Worm (Caenorhabditis elegans): Measurements from ENCODE around the gene spsb-1.

Gene spsb-1

ce11 chrII:15232705-15233104 is 36.2 kb downstream of the spsb-1 start, which contains the start of gene Y46E12BL.2:
Y46E12BL.2 (plus strand) TSS chrII:15232947.
- TF ChIP-seq tbx-11 (GFP tag; IDR thresholded peaks at IDR 0.05) (no peak), flt-1 (GFP tag; IDR thresholded peaks at IDR 0.05) (peak; percentile 41; the same call in 1 of the 2 replicates), B0310.2 (tag; optimal IDR thresholded peaks at IDR 0.05) (no peak), aly-1 (tag; optimal IDR thresholded peaks at IDR 0.05) (no peak), F13C5.2 (tag; optimal IDR thresholded peaks at IDR 0.05) (peak; percentile 2), ets-7 (tag; optimal IDR thresholded peaks at IDR 0.05) (peak; percentile 43), tbx-37 (GFP tag; conservative IDR thresholded peaks at IDR 0.05) (peak; percentile 53; the same call in 1 of the 2 replicates), ama-1 (optimal IDR thresholded peaks at IDR 0.05) (no peak), hnd-1 (tag; optimal IDR thresholded peaks at IDR 0.05) (no peak), tra-4 (tag; optimal IDR thresholded peaks at IDR 0.05) (no peak), hmg-4 (GFP tag; optimal IDR thresholded peaks at IDR 0.05) (no peak), scrt-1 (GFP tag; IDR thresholded peaks at IDR 0.05) (no peak), sea-1 (GFP tag; conservative IDR thresholded peaks at IDR 0.05) (no peak), ceh-13 (GFP tag; optimal IDR thresholded peaks at IDR 0.05) (no peak), ceh-36 (tag; optimal IDR thresholded peaks at IDR 0.05) (no peak), hmbx-1 (tag; optimal IDR thresholded peaks at IDR 0.05) (no peak), pes-1 (GFP tag; IDR thresholded peaks at IDR 0.05) (peak; percentile 67; the same call in 1 of the 2 replicates)

- TF ChIP-seq flt-1 (GFP tag; IDR thresholded peaks at IDR 0.05) (no peak), ceh-13 (GFP tag; optimal IDR thresholded peaks at IDR 0.05) (no peak), B0310.2 (tag; optimal IDR thresholded peaks at IDR 0.05) (no peak), ama-1 (optimal IDR thresholded peaks at IDR 0.05) (no peak), ceh-36 (tag; optimal IDR thresholded peaks at IDR 0.05) (no peak), hnd-1 (tag; optimal IDR thresholded peaks at IDR 0.05) (no peak), hmbx-1 (tag; optimal IDR thresholded peaks at IDR 0.05) (no peak), scrt-1 (GFP tag; IDR thresholded peaks at IDR 0.05) (no peak), tbx-37 (GFP tag; conservative IDR thresholded peaks at IDR 0.05) (no peak), aly-1 (tag; optimal IDR thresholded peaks at IDR 0.05) (no peak), tbx-11 (GFP tag; IDR thresholded peaks at IDR 0.05) (no peak), tra-4 (tag; optimal IDR thresholded peaks at IDR 0.05) (no peak)
These were observed 36.7 kb downstream of the spsb-1 start for ce11 chrII:15233219-15233618.

ce11 chrII:15235597-15235996 is 39.1 kb downstream of the spsb-1 start:
- TF ChIP-seq ceh-36 (tag; optimal IDR thresholded peaks at IDR 0.05) (no peak), B0310.2 (tag; optimal IDR thresholded peaks at IDR 0.05) (no peak), flt-1 (GFP tag; IDR thresholded peaks at IDR 0.05) (no peak), tbx-11 (GFP tag; IDR thresholded peaks at IDR 0.05) (no peak), hmg-4 (GFP tag; optimal IDR thresholded peaks at IDR 0.05) (no peak), aly-1 (tag; optimal IDR thresholded peaks at IDR 0.05) (no peak), hmbx-1 (tag; optimal IDR thresholded peaks at IDR 0.05) (no peak), tbx-37 (GFP tag; conservative IDR thresholded peaks at IDR 0.05) (no peak), hnd-1 (tag; optimal IDR thresholded peaks at IDR 0.05) (no peak), ceh-13 (GFP tag; optimal IDR thresholded peaks at IDR 0.05) (no peak), tra-4 (tag; optimal IDR thresholded peaks at IDR 0.05) (no peak), scrt-1 (GFP tag; IDR thresholded peaks at IDR 0.05) (no peak)

- TF ChIP-seq tbx-37 (GFP tag; conservative IDR thresholded peaks at IDR 0.05), result no peak
- no peak for TF ChIP-seq F13C5.2 (tag; optimal IDR thresholded peaks at IDR 0.05)
- TF ChIP-seq scrt-1 (GFP tag; IDR thresholded peaks at IDR 0.05), result no peak
- TF ChIP-seq ceh-13 (GFP tag; optimal IDR thresholded peaks at IDR 0.05), result no peak
- no peak for TF ChIP-seq flt-1 (GFP tag; IDR thresholded peaks at IDR 0.05)
- TF ChIP-seq B0310.2 (tag; optimal IDR thresholded peaks at IDR 0.05), result no peak
- TF ChIP-seq hnd-1 (tag; optimal IDR thresholded peaks at IDR 0.05), result no peak
- TF ChIP-seq ama-1 (optimal IDR thresholded peaks at IDR 0.05), result no peak
- no peak for TF ChIP-seq aly-1 (tag; optimal IDR thresholded peaks at IDR 0.05)
- no peak for TF ChIP-seq pes-1 (GFP tag; IDR thresholded peaks at IDR 0.05)
- TF ChIP-seq sea-1 (GFP tag; conservative IDR thresholded peaks at IDR 0.05), result no peak
- no peak for TF ChIP-seq hmbx-1 (tag; optimal IDR thresholded peaks at IDR 0.05)
- no peak for TF ChIP-seq ceh-36 (tag; optimal IDR thresholded peaks at IDR 0.05)
These were observed 40.6 kb downstream of the spsb-1 start for ce11 chrII:15237160-15237559.

- TF ChIP-seq ceh-13 (GFP tag; optimal IDR thresholded peaks at IDR 0.05) (no peak), scrt-1 (GFP tag; IDR thresholded peaks at IDR 0.05) (no peak), hmg-4 (GFP tag; optimal IDR thresholded peaks at IDR 0.05) (no peak), tbx-37 (GFP tag; conservative IDR thresholded peaks at IDR 0.05) (no peak), F13C5.2 (tag; optimal IDR thresholded peaks at IDR 0.05) (no peak), tbx-11 (GFP tag; IDR thresholded peaks at IDR 0.05) (no peak), tra-4 (tag; optimal IDR thresholded peaks at IDR 0.05) (no peak), aly-1 (tag; optimal IDR thresholded peaks at IDR 0.05) (no peak), hnd-1 (tag; optimal IDR thresholded peaks at IDR 0.05) (no peak), ceh-36 (tag; optimal IDR thresholded peaks at IDR 0.05) (no peak), flt-1 (GFP tag; IDR thresholded peaks at IDR 0.05) (no peak), B0310.2 (tag; optimal IDR thresholded peaks at IDR 0.05) (no peak)
These were observed 43.1 kb downstream of the spsb-1 start for ce11 chrII:15239681-15240080.

- TF ChIP-seq B0310.2 (tag; optimal IDR thresholded peaks at IDR 0.05) (no peak), ets-7 (tag; optimal IDR thresholded peaks at IDR 0.05) (no peak), aly-1 (tag; optimal IDR thresholded peaks at IDR 0.05) (no peak), F13C5.2 (tag; optimal IDR thresholded peaks at IDR 0.05) (no peak), flt-1 (GFP tag; IDR thresholded peaks at IDR 0.05) (no peak), scrt-1 (GFP tag; IDR thresholded peaks at IDR 0.05) (no peak), tbx-37 (GFP tag; conservative IDR thresholded peaks at IDR 0.05) (no peak), ama-1 (optimal IDR thresholded peaks at IDR 0.05) (no peak), sea-1 (GFP tag; conservative IDR thresholded peaks at IDR 0.05) (no peak), hmg-4 (GFP tag; optimal IDR thresholded peaks at IDR 0.05) (no peak), hnd-1 (tag; optimal IDR thresholded peaks at IDR 0.05) (no peak), pes-1 (GFP tag; IDR thresholded peaks at IDR 0.05) (no peak), tra-4 (tag; optimal IDR thresholded peaks at IDR 0.05) (no peak), tbx-11 (GFP tag; IDR thresholded peaks at IDR 0.05) (no peak), ceh-13 (GFP tag; optimal IDR thresholded peaks at IDR 0.05) (no peak), ceh-36 (tag; optimal IDR thresholded peaks at IDR 0.05) (no peak), hmbx-1 (tag; optimal IDR thresholded peaks at IDR 0.05) (no peak)
These were observed 48.3 kb downstream of the spsb-1 start for ce11 chrII:15244870-15245269.

- TF ChIP-seq hnd-1 (tag; optimal IDR thresholded peaks at IDR 0.05) (no peak), hmg-4 (GFP tag; optimal IDR thresholded peaks at IDR 0.05) (no peak), B0310.2 (tag; optimal IDR thresholded peaks at IDR 0.05) (no peak), F13C5.2 (tag; optimal IDR thresholded peaks at IDR 0.05) (no peak), aly-1 (tag; optimal IDR thresholded peaks at IDR 0.05) (no peak), flt-1 (GFP tag; IDR thresholded peaks at IDR 0.05) (no peak), hmbx-1 (tag; optimal IDR thresholded peaks at IDR 0.05) (no peak), scrt-1 (GFP tag; IDR thresholded peaks at IDR 0.05) (no peak), ceh-13 (GFP tag; optimal IDR thresholded peaks at IDR 0.05) (no peak), tbx-37 (GFP tag; conservative IDR thresholded peaks at IDR 0.05) (no peak), ama-1 (optimal IDR thresholded peaks at IDR 0.05) (no peak)
These were observed 55.1 kb downstream of the spsb-1 start, which contains the start of gene tig-3 for ce11 chrII:15251593-15251992. tig-3 (minus strand) TSS chrII:15251792.
